Worm (Caenorhabditis elegans): ENCODE results near the gene rog-1.

Gene rog-1

DNA sequence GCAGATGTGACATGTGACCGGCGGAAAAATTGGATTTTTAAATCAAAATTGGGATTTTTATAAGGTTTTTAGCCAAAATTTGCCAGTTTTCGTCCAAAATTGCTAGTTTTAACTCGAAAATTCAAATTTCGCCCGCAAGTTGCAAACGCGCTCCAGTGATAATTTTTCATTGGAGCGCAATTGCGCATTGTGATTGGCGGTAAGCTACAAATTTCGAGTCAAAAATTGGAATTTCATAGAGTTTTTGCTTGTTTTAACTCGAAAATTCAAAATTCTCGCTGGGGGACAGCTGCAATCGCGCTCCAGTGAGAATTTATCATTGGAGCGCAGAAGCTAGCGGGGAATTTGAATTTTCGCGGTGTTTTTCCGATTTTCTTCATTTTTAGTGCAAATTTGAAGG is 5.5 kb downstream of the rog-1 start:
- TF ChIP-seq F49E8.2 (tag; optimal IDR thresholded peaks at IDR 0.05; ENCODE audit: insufficient read depth) = peak; percentile 26
- TF ChIP-seq F57A8.1 (GFP tag; optimal IDR thresholded peaks at IDR 0.05) = no peak
- peak; percentile 46 for TF ChIP-seq lsl-1 (GFP tag; optimal IDR thresholded peaks at IDR 0.05)
- TF ChIP-seq lin-54 (GFP tag; optimal IDR thresholded peaks at IDR 0.05) = peak; percentile 57
- TF ChIP-seq mcd-1 (GFP tag; IDR thresholded peaks at IDR 0.05) = peak; percentile 83
- TF ChIP-seq efl-1 (GFP tag; optimal IDR thresholded peaks at IDR 0.05) = peak; percentile 33

DNA sequence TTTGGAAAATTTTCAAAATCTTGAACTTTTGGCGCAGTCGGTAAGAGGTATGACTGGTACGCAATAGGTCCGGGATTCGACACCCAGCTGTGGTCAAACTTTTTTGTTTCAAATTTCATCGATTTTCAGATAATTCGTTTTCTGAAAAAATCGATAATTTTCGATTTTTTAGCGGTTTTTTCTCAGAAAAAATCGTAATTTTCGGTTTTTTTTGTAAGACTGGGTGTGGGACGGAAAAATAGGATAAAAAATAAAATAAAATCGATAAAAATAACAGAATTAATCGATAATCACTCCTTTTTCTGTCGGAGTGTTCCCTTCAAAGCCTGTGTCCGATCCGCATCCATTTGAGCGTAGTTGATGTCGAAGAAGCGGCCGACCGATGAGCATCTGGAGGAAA is 6.0 kb downstream of the rog-1 start:
- TF ChIP-seq rpc-1 (optimal IDR thresholded peaks at IDR 0.05) (no peak), rpc-1 (tag; optimal IDR thresholded peaks at IDR 0.05) (peak; percentile 4), lsy-27 (tag; optimal IDR thresholded peaks at IDR 0.05; ENCODE audit: borderline replicate concordance, insufficient read depth) (no peak), ceh-58 (GFP tag; IDR thresholded peaks at IDR 0.05) (no peak), dpl-1 (GFP tag; optimal IDR thresholded peaks at IDR 0.05) (no peak), hmg-20 (GFP tag; IDR thresholded peaks at IDR 0.05) (no peak), egrh-3 (GFP tag; IDR thresholded peaks at IDR 0.05) (no peak), F39B2.1 (GFP tag; IDR thresholded peaks at IDR 0.05) (no peak)

DNA sequence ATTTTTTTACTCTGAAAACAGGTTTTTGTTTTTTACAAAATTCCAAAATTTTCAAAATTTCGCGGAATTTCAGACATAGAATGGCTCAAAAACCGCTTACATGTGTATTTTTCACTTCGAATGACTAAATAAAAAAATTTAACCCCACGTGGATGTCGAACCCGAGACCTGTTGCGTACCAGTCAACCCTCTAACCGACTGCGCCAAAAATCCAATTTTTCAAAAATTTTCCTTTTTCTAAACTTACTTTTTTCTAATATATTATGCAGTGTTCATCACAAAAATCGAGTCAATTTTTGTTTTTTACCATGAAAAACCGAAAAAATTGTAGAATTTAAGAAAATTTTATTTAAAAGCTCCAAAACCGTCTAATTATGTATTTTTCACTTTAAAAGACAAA is 8.8 kb downstream of the rog-1 start:
- TF ChIP-seq hlh-26 (GFP tag; conservative IDR thresholded peaks at IDR 0.05) = no peak
- TF ChIP-seq B0035.1 (tag; optimal IDR thresholded peaks at IDR 0.05) = no peak
- no peak for TF ChIP-seq hlh-12 (tag; optimal IDR thresholded peaks at IDR 0.05)
- peak; percentile 29 for TF ChIP-seq B0261.1 (tag; optimal IDR thresholded peaks at IDR 0.05)
- TF ChIP-seq nhr-120 (GFP tag; IDR thresholded peaks at IDR 0.05) = no peak
- TF ChIP-seq rpc-1 (optimal IDR thresholded peaks at IDR 0.05) = peak; percentile 19
- peak; percentile 61 for TF ChIP-seq rpc-1 (tag; optimal IDR thresholded peaks at IDR 0.05)
- TF ChIP-seq pbrm-1 (GFP tag; IDR thresholded peaks at IDR 0.05) = no peak
- TF ChIP-seq tbp1 (GFP tag; optimal IDR thresholded peaks at IDR 0.05) = peak; percentile 69
- TF ChIP-seq ccch-3 (GFP tag; optimal IDR thresholded peaks at IDR 0.05) = no peak

DNA sequence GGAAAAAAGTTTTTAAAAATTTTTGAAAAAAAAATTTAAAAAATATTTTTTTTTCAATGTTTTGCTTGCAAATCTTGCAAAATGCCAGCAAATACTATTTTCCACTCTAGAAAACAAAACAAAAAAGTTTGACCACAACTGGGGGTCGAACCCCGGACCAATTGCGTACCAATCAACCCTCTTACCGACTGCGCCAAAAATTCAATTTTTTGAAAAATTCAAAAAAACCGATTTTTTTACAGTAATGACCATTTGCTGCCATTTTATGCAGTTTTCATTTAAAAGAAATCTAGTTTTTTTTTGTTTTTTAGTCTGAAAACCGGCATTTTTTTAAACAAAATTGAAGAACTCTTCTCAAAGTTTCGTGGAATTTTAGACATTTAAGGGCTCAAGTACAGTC is 12.4 kb downstream of the rog-1 start:
- no peak for TF ChIP-seq gei-17 (GFP tag; optimal IDR thresholded peaks at IDR 0.05)
- TF ChIP-seq atf-7 (tag; optimal IDR thresholded peaks at IDR 0.05) = no peak
- no peak for TF ChIP-seq B0035.1 (tag; optimal IDR thresholded peaks at IDR 0.05)
- TF ChIP-seq ceh-91 (GFP tag; IDR thresholded peaks at IDR 0.05) = no peak
- peak; percentile 26 for TF ChIP-seq rpc-1 (optimal IDR thresholded peaks at IDR 0.05)
- TF ChIP-seq rpc-1 (tag; optimal IDR thresholded peaks at IDR 0.05) = peak; percentile 60
- TF ChIP-seq attf-3 (GFP tag; conservative IDR thresholded peaks at IDR 0.05) = no peak
- no peak for TF ChIP-seq ceh-58 (GFP tag; IDR thresholded peaks at IDR 0.05)
- no peak for TF ChIP-seq lsl-1 (GFP tag; optimal IDR thresholded peaks at IDR 0.05)
- TF ChIP-seq somi-1 (GFP tag; optimal IDR thresholded peaks at IDR 0.05) = no peak
- TF ChIP-seq F37B4.10 (GFP tag; IDR thresholded peaks at IDR 0.05) = no peak
- TF ChIP-seq tbp1 (GFP tag; optimal IDR thresholded peaks at IDR 0.05) = peak; percentile 51
- TF ChIP-seq ets-4 (GFP tag; optimal IDR thresholded peaks at IDR 0.05) = no peak

DNA sequence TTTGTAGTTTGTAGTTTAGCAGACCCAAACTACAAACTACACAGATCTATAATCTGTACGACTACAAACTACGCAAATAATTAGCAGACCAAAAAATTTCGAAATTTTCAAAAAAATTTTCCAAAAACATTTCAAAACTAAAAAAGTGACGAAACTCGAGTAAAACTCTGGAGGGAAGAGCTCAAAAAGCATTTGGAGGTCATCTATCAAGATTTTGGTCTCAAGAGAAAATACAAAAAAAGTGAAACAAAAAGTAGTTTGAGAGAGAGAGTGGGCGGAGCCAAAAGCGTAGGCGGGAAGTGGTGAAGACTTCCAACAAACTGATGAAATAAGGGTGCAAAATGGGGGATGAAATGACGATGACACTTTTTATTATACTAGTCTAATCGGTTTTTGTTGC is 14.5 kb downstream of the rog-1 start:
- TF ChIP-seq atf-7 (tag; optimal IDR thresholded peaks at IDR 0.05) (no peak), F10E7.11 (tag; optimal IDR thresholded peaks at IDR 0.05) (no peak), F39B2.1 (GFP tag; IDR thresholded peaks at IDR 0.05) (no peak), C06A6.2 (GFP tag; conservative IDR thresholded peaks at IDR 0.05) (no peak), B0035.1 (tag; optimal IDR thresholded peaks at IDR 0.05) (no peak), somi-1 (GFP tag; optimal IDR thresholded peaks at IDR 0.05) (no peak), ceh-58 (GFP tag; IDR thresholded peaks at IDR 0.05) (no peak), egl-44 (GFP tag; IDR thresholded peaks at IDR 0.05) (no peak), dox-1 (GFP tag; IDR thresholded peaks at IDR 0.05) (no peak), ZK185.1 (tag; optimal IDR thresholded peaks at IDR 0.05; ENCODE audit: poor library complexity, severe bottlenecking) (no peak)
